Fruit fly (Drosophila melanogaster): Measurements from ENCODE around the gene CG1812.

CG1812 gene

DNA sequence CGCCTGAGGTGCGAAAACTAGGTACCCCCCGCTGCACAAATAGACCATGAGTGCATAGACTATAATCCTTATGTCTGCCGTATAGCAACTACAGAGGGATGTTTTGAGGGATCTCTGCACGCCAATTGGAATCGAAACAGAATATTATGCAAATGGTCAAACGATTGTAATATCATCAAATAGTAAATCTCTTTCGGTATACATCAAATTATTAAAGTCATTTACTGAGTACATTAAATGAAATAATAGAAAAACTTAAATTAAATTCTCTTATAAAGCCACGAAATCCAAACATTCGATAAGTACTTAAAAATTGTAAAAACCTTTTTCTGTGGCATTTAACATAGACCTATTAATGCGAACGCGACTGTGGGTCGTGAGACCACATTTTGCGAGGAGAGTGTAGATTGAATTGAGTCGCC, 22.6 kb upstream of the CG1812 start (continued):
- 0 out of 3 replicates have a peak, but pooled peaks have one; percentile 5 for TF ChIP-seq CG34422 (GFP tag; IDR thresholded peaks at IDR 0.05)
- no peak for TF ChIP-seq sd (tag; optimal IDR thresholded peaks at IDR 0.05)
- no peak for TF ChIP-seq Opbp (GFP tag; IDR thresholded peaks at IDR 0.05; ENCODE audit: partially characterized antibody)
- TF ChIP-seq maf-S (GFP tag; optimal IDR thresholded peaks at IDR 0.05) = no peak
- TF ChIP-seq dm (GFP tag; optimal IDR thresholded peaks at IDR 0.05) = peak; percentile 21
- no peak for TF ChIP-seq Awh (GFP tag; IDR thresholded peaks at IDR 0.05)
- TF ChIP-seq pita (GFP tag; optimal IDR thresholded peaks at IDR 0.05) = no peak
- TF ChIP-seq CG42726 (GFP tag; IDR thresholded peaks at IDR 0.05; ENCODE audit: partially characterized antibody) = no peak
- TF ChIP-seq lab (GFP tag; optimal IDR thresholded peaks at IDR 0.05) = peak; percentile 60
- peak; percentile 16 for TF ChIP-seq CG12155 (GFP tag; optimal IDR thresholded peaks at IDR 0.05)
- TF ChIP-seq mam (GFP tag; optimal IDR thresholded peaks at IDR 0.05) = no peak
- TF ChIP-seq p53 (GFP tag; optimal IDR thresholded peaks at IDR 0.05) = no peak
- TF ChIP-seq Ravus (GFP tag; IDR thresholded peaks at IDR 0.05) = no peak
- peak; percentile 21 for TF ChIP-seq pum (GFP tag; optimal IDR thresholded peaks at IDR 0.05)
- peak; percentile 65 for TF ChIP-seq bcd (GFP tag; optimal IDR thresholded peaks at IDR 0.05)
- no peak for TF ChIP-seq Oaz (GFP tag; IDR thresholded peaks at IDR 0.05)
- TF ChIP-seq schlank (tag; optimal IDR thresholded peaks at IDR 0.05) = no peak
- peak; percentile 76 for TF ChIP-seq CG7839 (tag; optimal IDR thresholded peaks at IDR 0.05)
- no peak for TF ChIP-seq Jarid2 (GFP tag; optimal IDR thresholded peaks at IDR 0.05)
- peak; percentile 53 for TF ChIP-seq CG17359 (tag; optimal IDR thresholded peaks at IDR 0.05)
- peak; percentile 26 for TF ChIP-seq Chrac-16 (GFP tag; optimal IDR thresholded peaks at IDR 0.05)
- TF ChIP-seq CG17385 (GFP tag; optimal IDR thresholded peaks at IDR 0.05) = peak; percentile 73
- peak; percentile 35 for TF ChIP-seq gcm (GFP tag; optimal IDR thresholded peaks at IDR 0.05)
- no peak for TF ChIP-seq CG7372 (GFP tag; IDR thresholded peaks at IDR 0.05)
- no peak for TF ChIP-seq Dref (GFP tag; IDR thresholded peaks at IDR 0.05)
- no peak for TF ChIP-seq grn (GFP tag; optimal IDR thresholded peaks at IDR 0.05)
- TF ChIP-seq gfzf (GFP tag; optimal IDR thresholded peaks at IDR 0.05) = no peak
- peak; percentile 46 for TF ChIP-seq CG10274 (GFP tag; optimal IDR thresholded peaks at IDR 0.05)
- TF ChIP-seq lilli (GFP tag; optimal IDR thresholded peaks at IDR 0.05) = no peak
- peak; percentile 83 for TF ChIP-seq CG11504 (tag; optimal IDR thresholded peaks at IDR 0.05)
- no peak for TF ChIP-seq tll (GFP tag; optimal IDR thresholded peaks at IDR 0.05)
- no peak for TF ChIP-seq TFAM (GFP tag; optimal IDR thresholded peaks at IDR 0.05)
- TF ChIP-seq zfh2 (GFP tag; optimal IDR thresholded peaks at IDR 0.05) = peak; percentile 12
- TF ChIP-seq sob (GFP tag; IDR thresholded peaks at IDR 0.05) = no peak
- TF ChIP-seq bbx (GFP tag; IDR thresholded peaks at IDR 0.05; ENCODE audit: partially characterized antibody) = no peak
- TF ChIP-seq CG12942 (GFP tag; optimal IDR thresholded peaks at IDR 0.05) = peak; percentile 5
- TF ChIP-seq insv (GFP tag; optimal IDR thresholded peaks at IDR 0.05) = peak in 1 of 2 experiments; percentile 44
- TF ChIP-seq Nf-YA (GFP tag; IDR thresholded peaks at IDR 0.05) = no peak
- TF ChIP-seq CG15269 (tag; optimal IDR thresholded peaks at IDR 0.05) = peak; percentile 59
- no peak for TF ChIP-seq sc (optimal IDR thresholded peaks at IDR 0.05)
- peak; percentile 46 for TF ChIP-seq sc (GFP tag; optimal IDR thresholded peaks at IDR 0.05)
- TF ChIP-seq Optix (GFP tag; IDR thresholded peaks at IDR 0.05) = no peak
- peak; percentile 69 for TF ChIP-seq CG31441 (GFP tag; IDR thresholded peaks at IDR 0.05)
- TF ChIP-seq peb (GFP tag; IDR thresholded peaks at IDR 0.05) = no peak
- peak; percentile 45 for TF ChIP-seq CG4328 (GFP tag; optimal IDR thresholded peaks at IDR 0.05)
- peak; percentile 86 for TF ChIP-seq sqz (GFP tag; optimal IDR thresholded peaks at IDR 0.05)
- TF ChIP-seq mld (GFP tag; IDR thresholded peaks at IDR 0.05; ENCODE audit: partially characterized antibody) = no peak
- TF ChIP-seq CG1602 (GFP tag; optimal IDR thresholded peaks at IDR 0.05) = peak; percentile 28
- peak; percentile 38 for TF ChIP-seq Antp (GFP tag; optimal IDR thresholded peaks at IDR 0.05)
- TF ChIP-seq CG17912 (GFP tag; optimal IDR thresholded peaks at IDR 0.05) = no peak
- TF ChIP-seq CG11696 (GFP tag; IDR thresholded peaks at IDR 0.05) = peak; percentile 76
